Worm (Caenorhabditis elegans): ENCODE data around the gene cyp-29A2.

DNA sequence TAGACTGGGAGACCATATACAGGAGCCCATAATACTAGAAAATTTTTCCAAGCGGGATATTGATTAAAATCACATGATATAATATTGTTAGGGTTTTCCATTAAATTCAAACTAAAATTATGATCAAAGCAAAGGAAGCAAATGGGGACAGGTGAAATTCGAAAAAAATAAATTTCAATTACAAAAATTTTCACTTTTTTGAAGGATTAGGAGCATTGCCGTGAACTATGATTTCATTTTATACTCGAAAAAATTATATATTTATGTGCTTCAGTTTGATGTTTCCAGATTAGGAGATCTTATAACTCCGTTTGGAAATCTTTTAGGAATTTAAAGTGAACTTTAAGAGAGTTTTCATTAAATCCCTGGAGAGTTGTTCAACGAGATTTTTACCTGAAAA is 43.2 kb downstream of the cyp-29A2 start, which contains the start of gene F07B10.7:
- TF ChIP-seq ZK546.5 (tag; optimal IDR thresholded peaks at IDR 0.05) (no peak), sdz-12 (GFP tag; optimal IDR thresholded peaks at IDR 0.05) (no peak), saeg-2 (GFP tag; IDR thresholded peaks at IDR 0.05) (no peak), ces-1 (GFP tag; optimal IDR thresholded peaks at IDR 0.05) (no peak), nhr-237 (tag; optimal IDR thresholded peaks at IDR 0.05) (no peak), spr-1 (tag; optimal IDR thresholded peaks at IDR 0.05) (no peak), fkh-10 (GFP tag; optimal IDR thresholded peaks at IDR 0.05) (no peak), daf-16 (GFP tag; optimal IDR thresholded peaks at IDR 0.05) (no peak), daf-16 (tag; optimal IDR thresholded peaks at IDR 0.05) (no peak), dmd-8 (GFP tag; IDR thresholded peaks at IDR 0.05) (no peak)
